Worm (Caenorhabditis elegans) whole organism, late embryonic: ENCODE data around the gene Y55D5A.1.

ENCODE experiments used
- che-1 ChIP-seq: sonication (generic microtip); optimal IDR thresholded peaks from 2 replicates; lab custom pipeline; 2016; ENCODE audit warnings: mild to moderate bottlenecking, missing genetic modification characterization, missing compliant biosample characterization
- elt-2 ChIP-seq: sonication (generic microtip); optimal IDR thresholded peaks from 2 replicates; lab custom pipeline; 2016; ENCODE audit warnings: missing genetic modification reagents, missing genetic modification characterization, missing compliant biosample characterization
- fkh-10 ChIP-seq: fragments of 150-350 bp; optimal IDR thresholded peaks from 2 replicates; lab custom pipeline; 2014; ENCODE audit warnings: missing biosample characterization, missing genetic modification reagents, missing genetic modification characterization
- nfya-1 ChIP-seq: sonication (generic microtip); optimal IDR thresholded peaks from 2 replicates; lab custom pipeline; 2017; ENCODE audit warnings: missing genetic modification characterization, mild to moderate bottlenecking, missing compliant biosample characterization, antibody characterized with exemption, moderate library complexity
- nhr-11 ChIP-seq: fragments of 150-350 bp; optimal IDR thresholded peaks from 2 replicates; lab custom pipeline; 2014; ENCODE audit warnings: missing biosample characterization, missing genetic modification characterization
- nhr-232 ChIP-seq: sonication (generic microtip); optimal IDR thresholded peaks from 2 replicates; lab custom pipeline; 2016; ENCODE audit warnings: missing genetic modification characterization, missing compliant biosample characterization

- TF ChIP-seq nhr-11 (no peak), elt-2 (tag; lab: Kevin White, UChicago) (no peak), nfya-1 (tag; lab: Kevin White, UChicago) (no peak), fkh-10 (GFP tag; lab: Kevin White, UChicago) (no peak), nhr-232 (tag; lab: Kevin White, UChicago) (no peak), che-1 (tag; lab: Kevin White, UChicago) (no peak)
Observed at ce11 chrIII:2946101-2946500, 36.1 kb upstream of the Y55D5A.1 start, which contains the start of gene H05C05.4.
